Worm (Caenorhabditis elegans): ENCODE data around the gene ZK742.4.

DNA sequence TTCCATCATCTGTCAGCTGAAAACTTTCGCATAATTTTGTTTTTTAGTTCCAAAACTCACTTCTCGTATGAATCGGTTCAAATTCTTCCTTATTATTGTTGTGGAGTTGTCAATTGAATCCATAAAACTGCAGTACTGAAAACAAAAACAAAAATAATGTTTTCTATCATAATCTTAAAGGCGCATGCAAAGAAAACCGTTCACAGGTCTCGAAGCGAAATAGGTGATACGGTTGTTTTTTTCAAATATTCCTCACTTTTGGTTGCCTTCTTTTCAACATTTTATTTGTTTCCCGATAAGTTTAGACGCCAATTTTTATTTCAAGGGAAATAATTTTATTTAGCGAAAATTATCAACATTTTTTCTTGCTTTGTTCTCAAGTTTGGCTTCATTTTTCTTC is 8.0 kb downstream of the ZK742.4 start:
- TF ChIP-seq lsy-2 (tag; optimal IDR thresholded peaks at IDR 0.05) (no peak), mef-2 (tag; optimal IDR thresholded peaks at IDR 0.05) (no peak), nhr-77 (tag; optimal IDR thresholded peaks at IDR 0.05) (no peak), ces-1 (GFP tag; optimal IDR thresholded peaks at IDR 0.05) (no peak), nhr-12 (tag; optimal IDR thresholded peaks at IDR 0.05) (no peak), nhr-28 (tag; optimal IDR thresholded peaks at IDR 0.05) (no peak), fkh-10 (GFP tag; optimal IDR thresholded peaks at IDR 0.05) (no peak)
